Fruit fly (Drosophila melanogaster) S2 (cell line): ENCODE measurements around the gene CG32373.

Experiments used
- CG8478 ChIP-seq: fragments of >200 bp; optimal IDR thresholded peaks from 2 replicates; lab custom pipeline; 2018
- CTCF ChIP-seq, 2 experiments: fragments of >200 bp; optimal IDR thresholded peaks; 2 replicates each; lab custom pipeline; 2018

dm6 chr3L:7742941-7743340 is 92.6 kb downstream of the CG32373 start, which contains the start of gene Snmp2:
- TF ChIP-seq CG8478 (lab: Kevin White, UChicago) (no peak), CTCF (optimal IDR thresholded peaks at IDR 0.05; lab: Kevin White, UChicago) (no peak)
